Worm (Caenorhabditis elegans) whole organism, young adult: ENCODE results near the gene sdn-1.

Experiments used
- B0019.2 ChIP-seq: fragments of 200-800 bp; sonication (Bioruptor generic); conservative IDR thresholded peaks from 2 replicates; pipeline ENCODE4 v1.3.6; 2022; ENCODE audit warnings: missing genetic modification reagents, missing genetic modification characterization, missing compliant biosample characterization
- B0261.1 ChIP-seq: sonication (generic microtip); optimal IDR thresholded peaks from 2 replicates; lab custom pipeline; 2016; ENCODE audit warnings: mild to moderate bottlenecking, missing genetic modification characterization, moderate library complexity, missing compliant biosample characterization
- C17E4.6 ChIP-seq: fragments of 200-800 bp; sonication (Bioruptor generic); IDR thresholded peaks from 2 replicates; pipeline ENCODE4 v1.3.6; 2022; ENCODE audit warnings: missing genetic modification reagents, missing genetic modification characterization, missing compliant biosample characterization
- F10E7.11 ChIP-seq: sonication (generic microtip); optimal IDR thresholded peaks from 2 replicates; lab custom pipeline; 2017; ENCODE audit warnings: mild to moderate bottlenecking, missing genetic modification characterization, moderate library complexity, missing compliant biosample characterization
- F22D6.2 ChIP-seq: sonication (generic microtip); optimal IDR thresholded peaks from 2 replicates; lab custom pipeline; 2016; ENCODE audit warnings: mild to moderate bottlenecking, missing genetic modification characterization, missing compliant biosample characterization
- F37B4.10 ChIP-seq: fragments of 200-800 bp; sonication (Bioruptor generic); IDR thresholded peaks from 2 replicates; pipeline ENCODE4 v1.3.6; 2022; ENCODE audit warnings: missing genetic modification characterization, missing compliant biosample characterization
- F57A8.1 ChIP-seq: fragments of 200-800 bp; sonication (Bioruptor generic); optimal IDR thresholded peaks from 2 replicates; lab custom pipeline; 2018; ENCODE audit warnings: mild to moderate bottlenecking, missing genetic modification characterization, moderate library complexity, missing compliant biosample characterization
- K12H6.12 ChIP-seq: fragments of 200-800 bp; sonication (Bioruptor generic); optimal IDR thresholded peaks from 2 replicates; lab custom pipeline; 2018; ENCODE audit warnings: mild to moderate bottlenecking, missing genetic modification characterization, missing compliant biosample characterization
- Y95B8A.8 ChIP-seq: fragments of 200-800 bp; sonication (Bioruptor generic); IDR thresholded peaks from 2 replicates; pipeline ENCODE4 v1.3.6; 2022; ENCODE audit warnings: missing genetic modification reagents, missing genetic modification characterization, missing compliant biosample characterization
- ZK185.1 ChIP-seq: sonication (generic microtip); optimal IDR thresholded peaks from 2 replicates; lab custom pipeline; 2016; ENCODE audit warnings: mild to moderate bottlenecking, missing genetic modification characterization, missing compliant biosample characterization; ENCODE audit not compliant: poor library complexity, severe bottlenecking
- akir-1 ChIP-seq: fragments of 200-800 bp; sonication (Bioruptor generic); optimal IDR thresholded peaks from 2 replicates; lab custom pipeline; 2018; ENCODE audit warnings: mild to moderate bottlenecking, missing genetic modification characterization, moderate library complexity, missing compliant biosample characterization
- ama-1 ChIP-seq, 3 experiments: fragments of 150-350 bp in 1 of 3; sonication (generic microtip) in 2 of 3; optimal IDR thresholded peaks; 2 replicates each; lab custom pipeline; 2014 to 2018; ENCODE audit warnings: missing biosample characterization in 2 of 3, missing genetic modification characterization in 2 of 3, missing genetic modification reagents in 2 of 3
- aptf-2 ChIP-seq: fragments of 200-800 bp; sonication (Bioruptor generic); conservative IDR thresholded peaks from 2 replicates; pipeline ENCODE4 v1.3.6; 2022; ENCODE audit warnings: missing genetic modification reagents, missing genetic modification characterization, missing compliant biosample characterization
- attf-3 ChIP-seq: fragments of 200-800 bp; sonication (Bioruptor generic); conservative IDR thresholded peaks from 2 replicates; pipeline ENCODE4 v1.3.6; 2022; ENCODE audit warnings: missing genetic modification reagents, missing genetic modification characterization, missing compliant biosample characterization
- attf-5 ChIP-seq: fragments of 200-800 bp; sonication (Bioruptor generic); optimal IDR thresholded peaks from 2 replicates; lab custom pipeline; 2018; ENCODE audit warnings: mild to moderate bottlenecking, missing genetic modification characterization, missing compliant biosample characterization
- cebp-1 ChIP-seq, 2 experiments: fragments of 200-800 bp in 1 of 2; sonication (Bioruptor generic) in 1 of 2; sonication (generic microtip) in 1 of 2; IDR thresholded peaks in 1 of 2; optimal IDR thresholded peaks in 1 of 2; 2 replicates each; pipeline versions ENCODE4 v1.3.6 to Lab custom; 2017 to 2022; ENCODE audit warnings: missing compliant biosample characterization in 2 of 2, missing genetic modification characterization in 2 of 2, mild to moderate bottlenecking in 1 of 2, missing genetic modification reagents in 1 of 2, moderate library complexity in 1 of 2
- cebp-2 ChIP-seq: fragments of 200-800 bp; sonication (Bioruptor generic); IDR thresholded peaks from 2 replicates; pipeline ENCODE4 v1.3.6; 2022; ENCODE audit warnings: missing genetic modification characterization, missing compliant biosample characterization
- ceh-100 ChIP-seq: fragments of 200-800 bp; sonication (Bioruptor generic); IDR thresholded peaks from 2 replicates; pipeline ENCODE4 v1.3.6; 2022; ENCODE audit warnings: missing genetic modification reagents, missing genetic modification characterization, missing compliant biosample characterization
- ceh-27 ChIP-seq: fragments of 200-800 bp; sonication (Bioruptor generic); optimal IDR thresholded peaks from 2 replicates; lab custom pipeline; 2018; ENCODE audit warnings: mild to moderate bottlenecking, missing genetic modification characterization, moderate library complexity, missing compliant biosample characterization
- chd-7 ChIP-seq: sonication (generic microtip); optimal IDR thresholded peaks from 2 replicates; lab custom pipeline; 2016; ENCODE audit warnings: mild to moderate bottlenecking, missing genetic modification characterization, moderate library complexity, missing compliant biosample characterization
- ets-4 ChIP-seq: fragments of 200-800 bp; sonication (Bioruptor generic); optimal IDR thresholded peaks from 2 replicates; lab custom pipeline; 2018; ENCODE audit warnings: mild to moderate bottlenecking, missing genetic modification characterization, missing compliant biosample characterization
- fkh-3 ChIP-seq: sonication (generic microtip); optimal IDR thresholded peaks from 2 replicates; lab custom pipeline; 2016; ENCODE audit warnings: mild to moderate bottlenecking, missing genetic modification characterization, missing compliant biosample characterization
- lag-1 ChIP-seq: fragments of 200-800 bp; sonication (Bioruptor generic); IDR thresholded peaks from 2 replicates; pipeline ENCODE4 v1.3.6; 2022; ENCODE audit warnings: missing genetic modification reagents, missing genetic modification characterization, missing compliant biosample characterization
- lin-40 ChIP-seq: sonication (generic microtip); optimal IDR thresholded peaks from 2 replicates; lab custom pipeline; 2016; ENCODE audit warnings: missing genetic modification characterization, mild to moderate bottlenecking, missing compliant biosample characterization, missing genotype, missing genetic modification reagents
- lsl-1 ChIP-seq: fragments of 200-800 bp; sonication (Bioruptor generic); optimal IDR thresholded peaks from 2 replicates; lab custom pipeline; 2018; ENCODE audit warnings: mild to moderate bottlenecking, missing genetic modification characterization, moderate library complexity, missing compliant biosample characterization
- madf-6 ChIP-seq: fragments of 200-800 bp; sonication (Bioruptor generic); IDR thresholded peaks from 2 replicates; pipeline ENCODE4 v1.3.6; 2022; ENCODE audit warnings: missing genetic modification reagents, missing genetic modification characterization, missing compliant biosample characterization
- mcd-1 ChIP-seq: fragments of 200-800 bp; sonication (Bioruptor generic); IDR thresholded peaks from 2 replicates; pipeline ENCODE4 v1.3.6; 2022; ENCODE audit warnings: missing genetic modification reagents, missing genetic modification characterization, missing compliant biosample characterization
- mes-4 ChIP-seq: sonication (generic microtip); optimal IDR thresholded peaks from 2 replicates; lab custom pipeline; 2016; ENCODE audit warnings: missing genotype, missing genetic modification characterization, missing compliant biosample characterization
- nfya-1 ChIP-seq: sonication (generic microtip); optimal IDR thresholded peaks from 2 replicates; lab custom pipeline; 2017; ENCODE audit warnings: antibody characterized with exemption, missing compliant biosample characterization, missing genetic modification characterization, borderline replicate concordance; ENCODE audit not compliant: insufficient read depth
- nfyb-1 ChIP-seq: fragments of 200-800 bp; sonication (Bioruptor generic); IDR thresholded peaks from 2 replicates; pipeline ENCODE4 v1.3.6; 2022; ENCODE audit warnings: missing genetic modification reagents, missing genetic modification characterization, missing compliant biosample characterization
- nhr-179 ChIP-seq: sonication (generic microtip); optimal IDR thresholded peaks from 2 replicates; lab custom pipeline; 2016; ENCODE audit warnings: mild to moderate bottlenecking, missing genetic modification characterization, missing compliant biosample characterization
- nhr-90 ChIP-seq: sonication (generic microtip); optimal IDR thresholded peaks from 2 replicates; lab custom pipeline; 2016; ENCODE audit warnings: missing genotype, mild to moderate bottlenecking, missing genetic modification characterization, missing compliant biosample characterization
- pbrm-1 ChIP-seq: fragments of 200-800 bp; sonication (Bioruptor generic); IDR thresholded peaks from 2 replicates; pipeline ENCODE4 v1.3.6; 2022; ENCODE audit warnings: missing genetic modification reagents, missing genetic modification characterization, missing compliant biosample characterization
- repo-1 ChIP-seq: sonication (generic microtip); optimal IDR thresholded peaks from 2 replicates; lab custom pipeline; 2017; ENCODE audit warnings: mild to moderate bottlenecking, missing genetic modification characterization, missing compliant biosample characterization
- rpc-1 ChIP-seq, 2 experiments: fragments of 150-350 bp in 1 of 2; sonication (generic microtip) in 1 of 2; optimal IDR thresholded peaks; 2 replicates each; lab custom pipeline; 2014 to 2018; ENCODE audit warnings: missing biosample characterization in 1 of 2, missing genetic modification characterization in 1 of 2, missing genetic modification reagents in 1 of 2, missing genotype in 1 of 2
- snpc-4 ChIP-seq, 5 experiments: fragments of 150-350 bp in 1 of 5; sonication (generic microtip) in 4 of 5; optimal IDR thresholded peaks; 2 replicates each; lab custom pipeline; 2014 to 2018; ENCODE audit warnings: missing genetic modification characterization in 5 of 5, missing biosample characterization in 3 of 5, antibody characterized with exemption in 2 of 5, mild to moderate bottlenecking in 2 of 5, missing compliant biosample characterization in 2 of 5, missing genotype in 2 of 5, moderate library complexity in 2 of 5, missing genetic modification reagents in 1 of 5
- sptf-2 ChIP-seq: fragments of 200-800 bp; sonication (Bioruptor generic); optimal IDR thresholded peaks from 2 replicates; lab custom pipeline; 2018; ENCODE audit warnings: mild to moderate bottlenecking, missing genetic modification characterization, missing compliant biosample characterization
- tbx-9 ChIP-seq: sonication (generic microtip); optimal IDR thresholded peaks from 2 replicates; lab custom pipeline; 2016; ENCODE audit warnings: borderline replicate concordance, missing genetic modification characterization, inconsistent platforms, missing compliant biosample characterization
- tlf-1 ChIP-seq: fragments of 200-800 bp; sonication (Bioruptor generic); optimal IDR thresholded peaks from 2 replicates; lab custom pipeline; 2018; ENCODE audit warnings: mild to moderate bottlenecking, missing genetic modification characterization, missing compliant biosample characterization
- zfh-2 ChIP-seq: fragments of 200-800 bp; sonication (Bioruptor generic); conservative IDR thresholded peaks from 2 replicates; pipeline ENCODE4 v1.3.6; 2022; ENCODE audit warnings: missing genetic modification reagents, missing genetic modification characterization, missing compliant biosample characterization
- ztf-22 ChIP-seq: fragments of 200-800 bp; sonication (Bioruptor generic); optimal IDR thresholded peaks from 2 replicates; lab custom pipeline; 2018; ENCODE audit warnings: mild to moderate bottlenecking, missing genetic modification characterization, moderate library complexity, missing compliant biosample characterization
- ztf-26 ChIP-seq: sonication (generic microtip); optimal IDR thresholded peaks from 2 replicates; lab custom pipeline; 2017; ENCODE audit warnings: missing genetic modification characterization, missing compliant biosample characterization

The sdn-1 gene

DNA sequence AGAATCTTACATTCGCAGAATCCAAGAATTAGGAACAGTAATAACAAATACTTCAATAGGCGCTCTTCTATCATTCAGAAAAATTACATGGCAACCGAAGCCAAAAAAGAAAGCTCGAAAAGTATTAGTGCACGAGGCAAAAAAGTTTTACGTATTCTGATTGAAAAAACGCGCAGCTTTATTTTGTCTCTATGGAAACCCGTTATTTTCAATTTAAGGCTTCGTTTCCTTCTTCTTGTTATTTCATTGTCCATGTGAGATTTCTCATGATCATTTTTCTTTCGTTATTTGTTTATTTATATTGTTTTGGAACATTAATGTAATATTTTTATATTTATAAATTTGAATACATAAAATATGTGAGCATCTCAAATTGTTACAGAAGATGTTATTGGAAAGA, 3.7 kb downstream of the sdn-1 start, which contains the start of gene F57C7.4:
Gene F57C7.4, minus strand, starts transcription at position 101 of the 400 bp plus-strand sequence.
- TF ChIP-seq tbx-9 (tag; lab: Kevin White, UChicago), result no peak
- TF ChIP-seq cebp-2 (GFP tag; lab: Robert Waterston, UW), result no peak
- no peak for TF ChIP-seq pbrm-1 (GFP tag; lab: Robert Waterston, UW)
- TF ChIP-seq lsl-1, result no peak
- no peak for TF ChIP-seq F37B4.10
- TF ChIP-seq ZK185.1 (tag; lab: Kevin White, UChicago), result no peak
- no peak for TF ChIP-seq repo-1 (tag; lab: Kevin White, UChicago)
- TF ChIP-seq aptf-2 (GFP tag; lab: Robert Waterston, UW), result no peak
- TF ChIP-seq nfya-1 (tag; lab: Kevin White, UChicago), result no peak
- no peak for TF ChIP-seq ztf-22 (GFP tag; lab: Kevin White, UChicago)
- TF ChIP-seq fkh-3 (tag; lab: Kevin White, UChicago), result no peak

DNA sequence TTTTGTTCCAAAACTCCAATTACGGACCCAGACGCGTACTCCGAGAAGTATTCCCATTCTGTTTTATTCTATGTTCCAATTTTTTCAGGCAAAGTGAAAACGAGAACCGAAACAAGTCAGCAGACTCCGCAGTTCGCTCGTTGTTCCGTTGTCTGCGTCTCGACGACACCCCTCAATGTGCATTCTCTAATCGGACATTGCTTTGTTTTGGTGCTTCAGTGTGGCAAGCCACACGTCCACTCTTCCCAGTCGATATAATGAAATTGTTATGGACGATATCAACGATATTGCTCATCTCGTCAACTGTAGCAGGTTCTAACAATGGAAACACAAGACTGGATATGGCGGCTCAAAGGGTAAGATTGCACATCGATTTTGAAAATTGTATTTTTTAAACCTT, 16.3 kb downstream of the sdn-1 start, which contains the start of gene nhx-5:
Gene nhx-5, plus strand, starts transcription at position 82 of the 400 bp plus-strand sequence.
- TF ChIP-seq nfyb-1 (GFP tag; lab: Robert Waterston, UW), result 0 out of 2 replicates have a peak, but pooled peaks have one; percentile 35
- no peak for TF ChIP-seq aptf-2 (GFP tag; lab: Robert Waterston, UW)
- no peak for TF ChIP-seq tlf-1 (GFP tag; lab: Kevin White, UChicago)

- TF ChIP-seq cebp-2 (GFP tag; lab: Robert Waterston, UW) (no peak), lin-40 (tag; lab: Kevin White, UChicago) (peak; percentile 54), K12H6.12 (tag; lab: Kevin White, UChicago) (peak; percentile 42), pbrm-1 (GFP tag; lab: Robert Waterston, UW) (no peak), ceh-27 (GFP tag; lab: Kevin White, UChicago) (peak; percentile 8), nhr-179 (tag; lab: Kevin White, UChicago) (no peak), F22D6.2 (tag; lab: Kevin White, UChicago) (no peak), rpc-1 (optimal IDR thresholded peaks at IDR 0.05; lab: Kevin White, UChicago) (no peak), rpc-1 (tag; optimal IDR thresholded peaks at IDR 0.05; lab: Kevin White, UChicago) (no peak), Y95B8A.8 (GFP tag; lab: Robert Waterston, UW) (no peak), sptf-2 (GFP tag; lab: Kevin White, UChicago) (no peak), B0019.2 (GFP tag; lab: Robert Waterston, UW) (no peak), lag-1 (GFP tag; lab: Robert Waterston, UW) (no peak), ama-1 (optimal IDR thresholded peaks at IDR 0.05; lab: Kevin White, UChicago) (no peak), ama-1 (GFP tag; optimal IDR thresholded peaks at IDR 0.05; lab: Kevin White, UChicago) (no peak), attf-3 (GFP tag; lab: Robert Waterston, UW) (no peak), nhr-90 (no peak), akir-1 (GFP tag; lab: Kevin White, UChicago) (no peak), chd-7 (no peak), F37B4.10 (no peak), ets-4 (no peak), attf-5 (GFP tag; lab: Kevin White, UChicago) (peak; percentile 73), madf-6 (no peak), F10E7.11 (tag; lab: Kevin White, UChicago) (no peak), ceh-100 (GFP tag; lab: Robert Waterston, UW) (no peak), cebp-1 (GFP tag; IDR thresholded peaks at IDR 0.05; lab: Robert Waterston, UW) (peak; percentile 99), cebp-1 (tag; optimal IDR thresholded peaks at IDR 0.05; lab: Kevin White, UChicago) (peak; percentile 100), mes-4 (tag; lab: Kevin White, UChicago) (no peak), snpc-4 (GFP tag; optimal IDR thresholded peaks at IDR 0.05; lab: Kevin White, UChicago) (no peak), snpc-4 (tag; optimal IDR thresholded peaks at IDR 0.05; lab: Kevin White, UChicago) (no peak), tlf-1 (GFP tag; lab: Kevin White, UChicago) (no peak), ztf-26 (tag; lab: Kevin White, UChicago) (no peak), F57A8.1 (no peak), zfh-2 (GFP tag; lab: Robert Waterston, UW) (no peak), nfya-1 (tag; lab: Kevin White, UChicago) (no peak), B0261.1 (tag; lab: Kevin White, UChicago) (no peak), mcd-1 (GFP tag; lab: Robert Waterston, UW) (peak; percentile 67), C17E4.6 (GFP tag; lab: Robert Waterston, UW) (no peak)
These were observed 16.7 kb downstream of the sdn-1 start for ce11 chrX:10576410-10576809.
